Fruit fly (Drosophila melanogaster) S2 (cell line): ENCODE measurements around the gene CG43390.

Experiments
- CG8478 ChIP-seq: fragments of >200 bp; optimal IDR thresholded peaks from 2 replicates; lab custom pipeline; 2018
- CTCF ChIP-seq, 2 experiments: fragments of >200 bp; optimal IDR thresholded peaks; 2 replicates each; lab custom pipeline; 2018

Gene CG43390

dm6 chr3L:11530370-11530769, 49.4 kb downstream of the CG43390 start:
- no peak for TF ChIP-seq CG8478 (lab: Kevin White, UChicago)
- no peak for TF ChIP-seq CTCF (optimal IDR thresholded peaks at IDR 0.05; lab: Kevin White, UChicago)
